Fruit fly (Drosophila melanogaster) whole organism, prepupa: ENCODE results near the gene papi.
A peak's percentile ranks its signal among the peaks of the same experiment; 100 is the strongest.

Experiments
- Blimp-1 ChIP-seq: fragments of 200-800 bp; sonication (Bioruptor generic); optimal IDR thresholded peaks from 3 replicates; lab custom pipeline; 2017; ENCODE audit warnings: missing biosample characterization, missing genetic modification characterization, mild to moderate bottlenecking, moderate library complexity, missing genetic modification reagents
- CG10631 ChIP-seq: fragments of 200-800 bp; sonication (Bioruptor generic); optimal IDR thresholded peaks from 2 replicates; lab custom pipeline; 2016; ENCODE audit warnings: missing biosample characterization, missing genetic modification characterization
- CG10669 ChIP-seq: fragments of 200-800 bp; sonication (Bioruptor generic); optimal IDR thresholded peaks from 3 replicates; lab custom pipeline; 2018; ENCODE audit warnings: missing biosample characterization, mild to moderate bottlenecking, missing genetic modification characterization, moderate library complexity
- CG11294 ChIP-seq: fragments of 200-800 bp; sonication (Bioruptor generic); IDR thresholded peaks from 2 replicates; pipeline ENCODE4 v1.3.6; 2022; ENCODE audit warnings: missing biosample characterization, missing genetic modification characterization
- CG11762 ChIP-seq: fragments of 200-800 bp; sonication (Bioruptor generic); optimal IDR thresholded peaks from 3 replicates; lab custom pipeline; 2016; ENCODE audit warnings: missing biosample characterization, missing genetic modification characterization; ENCODE audit not compliant: insufficient read depth
- CG11902 ChIP-seq: fragments of 200-800 bp; sonication (Bioruptor generic); optimal IDR thresholded peaks from 3 replicates; lab custom pipeline; 2016; ENCODE audit warnings: missing biosample characterization, missing genetic modification characterization
- CG16779 ChIP-seq: fragments of 200-800 bp; sonication (Bioruptor generic); optimal IDR thresholded peaks from 3 replicates; lab custom pipeline; 2017; ENCODE audit warnings: missing biosample characterization, mild to moderate bottlenecking, missing genetic modification characterization
- CG3032 ChIP-seq: fragments of 200-800 bp; optimal IDR thresholded peaks from 2 replicates; lab custom pipeline; 2019; ENCODE audit warnings: missing biosample characterization, mild to moderate bottlenecking, missing genetic modification characterization, moderate library complexity
- CG32006 ChIP-seq: fragments of 200-800 bp; sonication (Bioruptor generic); optimal IDR thresholded peaks from 3 replicates; lab custom pipeline; 2017; ENCODE audit warnings: missing biosample characterization, mild to moderate bottlenecking, missing genetic modification characterization
- CG34406 ChIP-seq: fragments of 200-800 bp; sonication (Bioruptor generic); optimal IDR thresholded peaks from 3 replicates; lab custom pipeline; 2016; ENCODE audit warnings: missing biosample characterization, missing genetic modification characterization
- CG3919 ChIP-seq: fragments of 200-800 bp; sonication (Bioruptor generic); optimal IDR thresholded peaks from 3 replicates; lab custom pipeline; 2016; ENCODE audit warnings: missing biosample characterization, missing genetic modification characterization
- CG4318 ChIP-seq: fragments of 200-800 bp; sonication (Bioruptor generic); optimal IDR thresholded peaks from 3 replicates; lab custom pipeline; 2017; ENCODE audit warnings: missing biosample characterization, mild to moderate bottlenecking, missing genetic modification characterization
- CG6163 ChIP-seq: fragments of 200-800 bp; sonication (Bioruptor generic); IDR thresholded peaks from 3 replicates; pipeline ENCODE4 v1.3.6; 2022; ENCODE audit warnings: missing biosample characterization, missing genetic modification characterization
- CG6276 ChIP-seq: fragments of 200-800 bp; sonication (Bioruptor generic); optimal IDR thresholded peaks from 2 replicates; lab custom pipeline; 2017; ENCODE audit warnings: missing biosample characterization, mild to moderate bottlenecking, missing genetic modification characterization
- CG6792 ChIP-seq: fragments of 200-800 bp; sonication (Bioruptor generic); optimal IDR thresholded peaks from 3 replicates; lab custom pipeline; 2016; ENCODE audit warnings: missing biosample characterization, missing genetic modification characterization
- CG6808 ChIP-seq: fragments of 200-800 bp; sonication (Bioruptor generic); optimal IDR thresholded peaks from 3 replicates; lab custom pipeline; 2017; ENCODE audit warnings: missing biosample characterization, missing genetic modification characterization, mild to moderate bottlenecking, moderate library complexity, missing genetic modification reagents
- CG6854 ChIP-seq: fragments of 200-800 bp; sonication (Bioruptor generic); optimal IDR thresholded peaks from 2 replicates; lab custom pipeline; 2017; ENCODE audit warnings: missing biosample characterization, mild to moderate bottlenecking, missing genetic modification characterization
- CG7368 ChIP-seq: fragments of 200-800 bp; sonication (Bioruptor generic); optimal IDR thresholded peaks from 3 replicates; lab custom pipeline; 2016; ENCODE audit warnings: missing biosample characterization, missing genetic modification characterization
- CG8119 ChIP-seq: fragments of 200-800 bp; sonication (Bioruptor generic); IDR thresholded peaks from 3 replicates; pipeline ENCODE4 v1.3.6; 2022; ENCODE audit warnings: missing biosample characterization, missing genetic modification characterization
- CG8319 ChIP-seq: fragments of 200-800 bp; sonication (Bioruptor generic); optimal IDR thresholded peaks from 3 replicates; lab custom pipeline; 2016; ENCODE audit warnings: missing biosample characterization, missing genetic modification characterization
- CG8632 ChIP-seq: fragments of 200-800 bp; sonication (Bioruptor generic); optimal IDR thresholded peaks from 3 replicates; lab custom pipeline; 2016; ENCODE audit warnings: missing biosample characterization, missing genetic modification characterization
- Eip75B ChIP-seq: fragments of 200-800 bp; sonication (Bioruptor generic); optimal IDR thresholded peaks from 3 replicates; lab custom pipeline; 2016; ENCODE audit warnings: missing biosample characterization, missing genetic modification characterization
- Eip78C ChIP-seq: fragments of 200-800 bp; sonication (Bioruptor generic); peaks from one replicate; lab custom pipeline; 2016; ENCODE audit warnings: missing biosample characterization, missing genetic modification characterization
- Eip93F ChIP-seq: fragments of 200-800 bp; sonication (Bioruptor generic); optimal IDR thresholded peaks from 2 replicates; lab custom pipeline; 2016; ENCODE audit warnings: missing biosample characterization, mild to moderate bottlenecking, missing genetic modification characterization
- Ets21C ChIP-seq: fragments of 200-800 bp; sonication (Bioruptor generic); optimal IDR thresholded peaks from 3 replicates; lab custom pipeline; 2016; ENCODE audit warnings: missing biosample characterization, missing genetic modification characterization
- Ets96B ChIP-seq: fragments of 200-800 bp; optimal IDR thresholded peaks from 2 replicates; lab custom pipeline; 2019; ENCODE audit warnings: missing biosample characterization, mild to moderate bottlenecking, missing genetic modification characterization, moderate library complexity
- Hr38 ChIP-seq: sonication (Bioruptor generic); optimal IDR thresholded peaks from 2 replicates; lab custom pipeline; 2016; ENCODE audit warnings: missing biosample characterization, missing genetic modification characterization
- Hr39 ChIP-seq: fragments of 200-800 bp; sonication (Bioruptor generic); optimal IDR thresholded peaks from 2 replicates; lab custom pipeline; 2016; ENCODE audit warnings: missing biosample characterization, missing genetic modification characterization
- Hr4 ChIP-seq: fragments of 200-800 bp; sonication (Bioruptor generic); optimal IDR thresholded peaks from 3 replicates; lab custom pipeline; 2016; ENCODE audit warnings: missing biosample characterization, missing genetic modification characterization
- Lpt ChIP-seq: fragments of 200-800 bp; sonication (Bioruptor generic); optimal IDR thresholded peaks from 3 replicates; lab custom pipeline; 2016; ENCODE audit warnings: missing biosample characterization, missing genetic modification characterization
- Met ChIP-seq: fragments of 200-800 bp; sonication (Bioruptor generic); optimal IDR thresholded peaks from 3 replicates; lab custom pipeline; 2016; ENCODE audit warnings: missing biosample characterization, missing genetic modification characterization
- OdsH ChIP-seq: fragments of 200-800 bp; sonication (Bioruptor generic); optimal IDR thresholded peaks from 3 replicates; lab custom pipeline; 2016; ENCODE audit warnings: missing biosample characterization, missing genetic modification characterization
- Smox ChIP-seq: fragments of 200-800 bp; sonication (Bioruptor generic); optimal IDR thresholded peaks from 3 replicates; lab custom pipeline; 2016; ENCODE audit warnings: missing biosample characterization, missing genetic modification characterization
- achi ChIP-seq: fragments of 200-800 bp; sonication (Bioruptor generic); optimal IDR thresholded peaks from 3 replicates; lab custom pipeline; 2016; ENCODE audit warnings: missing biosample characterization, missing genetic modification characterization
- acj6 ChIP-seq: fragments of 200-800 bp; sonication (Bioruptor generic); optimal IDR thresholded peaks from 3 replicates; lab custom pipeline; 2016; ENCODE audit warnings: missing biosample characterization, missing genetic modification characterization
- cyc ChIP-seq: fragments of 200-800 bp; sonication (Bioruptor generic); optimal IDR thresholded peaks from 3 replicates; lab custom pipeline; 2016; ENCODE audit warnings: missing biosample characterization, missing genetic modification characterization
- dsx ChIP-seq: fragments of 200-800 bp; optimal IDR thresholded peaks from 3 replicates; lab custom pipeline; 2019; ENCODE audit warnings: missing biosample characterization, mild to moderate bottlenecking, missing genetic modification characterization, moderate library complexity; ENCODE audit not compliant: poor library complexity, severe bottlenecking
- eg ChIP-seq: fragments of 200-800 bp; sonication (Bioruptor generic); IDR thresholded peaks from 3 replicates; pipeline ENCODE4 v1.3.6; 2022; ENCODE audit warnings: missing biosample characterization, missing genetic modification characterization
- esn ChIP-seq: fragments of 200-800 bp; sonication (Bioruptor generic); optimal IDR thresholded peaks from 2 replicates; lab custom pipeline; 2016; ENCODE audit warnings: missing biosample characterization, mild to moderate bottlenecking, missing genetic modification characterization, moderate library complexity
- fd59A ChIP-seq: fragments of 200-800 bp; sonication (Bioruptor generic); optimal IDR thresholded peaks from 2 replicates; lab custom pipeline; 2017; ENCODE audit warnings: missing biosample characterization, mild to moderate bottlenecking, missing genetic modification characterization, missing genetic modification reagents
- fkh ChIP-seq: fragments of 200-800 bp; sonication (Bioruptor generic); optimal IDR thresholded peaks from 3 replicates; lab custom pipeline; 2017; ENCODE audit warnings: missing biosample characterization, mild to moderate bottlenecking, missing genetic modification characterization, moderate library complexity
- lz ChIP-seq: fragments of 200-800 bp; sonication (Bioruptor generic); optimal IDR thresholded peaks from 3 replicates; lab custom pipeline; 2016; ENCODE audit warnings: missing biosample characterization, missing genetic modification characterization
- net ChIP-seq: fragments of 200-800 bp; sonication (Bioruptor generic); optimal IDR thresholded peaks from 3 replicates; lab custom pipeline; 2016; ENCODE audit warnings: missing biosample characterization, missing genetic modification characterization
- salr ChIP-seq, 2 experiments: fragments of 200-800 bp; sonication (Bioruptor generic); optimal IDR thresholded peaks; 3 replicates each; lab custom pipeline; 2016 to 2018; ENCODE audit warnings: missing biosample characterization in 2 of 2, missing genetic modification characterization in 2 of 2, mild to moderate bottlenecking in 1 of 2
- spab ChIP-seq: fragments of 200-800 bp; sonication (Bioruptor generic); optimal IDR thresholded peaks from 2 replicates; lab custom pipeline; 2017; ENCODE audit warnings: missing biosample characterization, mild to moderate bottlenecking, missing genetic modification characterization, missing genetic modification reagents
- svp ChIP-seq: fragments of 200-800 bp; sonication (Bioruptor generic); peaks from one replicate; lab custom pipeline; 2016; ENCODE audit warnings: missing biosample characterization, missing genetic modification characterization
- vri ChIP-seq: fragments of 200-800 bp; sonication (Bioruptor generic); optimal IDR thresholded peaks from 3 replicates; lab custom pipeline; 2016; ENCODE audit warnings: missing biosample characterization, mild to moderate bottlenecking, missing genetic modification characterization

The papi gene

dm6 chr2L:2181971-2182643 is 38.4 kb upstream of the papi start (continued):
- peak; percentile 11 for TF ChIP-seq Smox (GFP tag; lab: Kevin White, UChicago)
- peak; percentile 9 for TF ChIP-seq Eip75B
- peak; percentile 48 for TF ChIP-seq esn (GFP tag; lab: Kevin White, UChicago)
- peak; percentile 69 for TF ChIP-seq svp (GFP tag; lab: Kevin White, UChicago)
- no peak for TF ChIP-seq CG3919 (GFP tag; lab: Kevin White, UChicago)
- no peak for TF ChIP-seq Eip93F (GFP tag; lab: Kevin White, UChicago)
- TF ChIP-seq, all 60 proteins: peak for 13

dm6 chr2L:2182735-2183340 is 37.7 kb upstream of the papi start:
- no peak for TF ChIP-seq CG4318 (GFP tag; lab: Kevin White, UChicago)
- TF ChIP-seq spab, result peak; percentile 84
- TF ChIP-seq lz (GFP tag; lab: Kevin White, UChicago), result no peak
- TF ChIP-seq CG32006 (GFP tag; lab: Kevin White, UChicago), result peak; percentile 57
- TF ChIP-seq Smox (GFP tag; lab: Kevin White, UChicago), result no peak
- no peak for TF ChIP-seq Blimp-1 (GFP tag; lab: Kevin White, UChicago)
- TF ChIP-seq Lpt, result peak; percentile 16
- peak; percentile 32 for TF ChIP-seq CG8632 (GFP tag; lab: Kevin White, UChicago)
- peak; percentile 80 for TF ChIP-seq CG10669 (GFP tag; lab: Kevin White, UChicago)
- TF ChIP-seq cyc, result no peak
- TF ChIP-seq CG10631 (GFP tag; lab: Kevin White, UChicago), result peak; percentile 72
- peak; percentile 89 for TF ChIP-seq CG6163 (GFP tag; lab: Robert Waterston, UW)
- TF ChIP-seq CG6854 (GFP tag; lab: Kevin White, UChicago), result no peak
- TF ChIP-seq OdsH (GFP tag; lab: Kevin White, UChicago), result peak; percentile 66
- peak; percentile 64 for TF ChIP-seq CG16779 (tag; lab: Kevin White, UChicago)
- TF ChIP-seq net (GFP tag; lab: Kevin White, UChicago), result peak; percentile 37
- peak; percentile 81 for TF ChIP-seq CG6808
- no peak for TF ChIP-seq CG11902 (GFP tag; lab: Kevin White, UChicago)
- peak; percentile 68 for TF ChIP-seq achi (GFP tag; lab: Kevin White, UChicago)
- TF ChIP-seq CG11762, result peak; percentile 23
- TF ChIP-seq dsx (GFP tag; lab: Kevin White, UChicago), result peak; percentile 76
- no peak for TF ChIP-seq Ets21C
- no peak for TF ChIP-seq svp (GFP tag; lab: Kevin White, UChicago)
- TF ChIP-seq Met (GFP tag; lab: Kevin White, UChicago), result no peak
- no peak for TF ChIP-seq Hr39
- peak; percentile 86 for TF ChIP-seq Eip78C
- TF ChIP-seq CG6276 (GFP tag; lab: Kevin White, UChicago), result peak; percentile 31
- TF ChIP-seq CG8119 (GFP tag; lab: Robert Waterston, UW), result peak; percentile 62
- TF ChIP-seq Eip75B, result peak; percentile 75
- no peak for TF ChIP-seq fkh
- peak; percentile 0 for TF ChIP-seq CG34406
- peak; percentile 82 for TF ChIP-seq Ets96B (tag; lab: Kevin White, UChicago)
- TF ChIP-seq salr (GFP tag; optimal IDR thresholded peaks at IDR 0.05; lab: Kevin White, UChicago), result peak; percentile 61 to 76
- no peak for TF ChIP-seq Eip93F (GFP tag; lab: Kevin White, UChicago)
- no peak for TF ChIP-seq CG8319 (GFP tag; lab: Kevin White, UChicago)
- TF ChIP-seq CG3919 (GFP tag; lab: Kevin White, UChicago), result peak; percentile 75
- TF ChIP-seq vri (GFP tag; lab: Kevin White, UChicago), result no peak
- peak; percentile 34; the same call in 1 of the 2 replicates for TF ChIP-seq CG11294 (GFP tag; lab: Robert Waterston, UW)
- peak; percentile 84 for TF ChIP-seq CG3032 (tag; lab: Kevin White, UChicago)
- peak; percentile 59 for TF ChIP-seq CG7368 (GFP tag; lab: Kevin White, UChicago)
- TF ChIP-seq Hr38, result no peak
- peak; percentile 42 for TF ChIP-seq CG6792 (GFP tag; lab: Kevin White, UChicago)
- peak; percentile 78 for TF ChIP-seq fd59A (GFP tag; lab: Kevin White, UChicago)
- TF ChIP-seq acj6 (GFP tag; lab: Kevin White, UChicago), result peak; percentile 59
- TF ChIP-seq eg (GFP tag; lab: Robert Waterston, UW), result peak; percentile 48; the same call in 2 of the 3 replicates
- peak; percentile 36 for TF ChIP-seq Hr4
